Worm (Caenorhabditis elegans): ENCODE data around the gene atg-4.2.

ce11 chrIV:11697514-11697913 is 29.7 kb downstream of the atg-4.2 start:
- no peak for TF ChIP-seq unc-62 (GFP tag; optimal IDR thresholded peaks at IDR 0.05)
- TF ChIP-seq unc-39 (tag; optimal IDR thresholded peaks at IDR 0.05), result no peak
- TF ChIP-seq tbx-8 (GFP tag; optimal IDR thresholded peaks at IDR 0.05), result no peak
- TF ChIP-seq nhr-28 (tag; optimal IDR thresholded peaks at IDR 0.05), result no peak

All from whole organism, mixed stage, embryonic.